Worm (Caenorhabditis elegans) whole organism, L1 larva: ENCODE measurements around the gene T09A5.15.

Experiments used
- aly-2 ChIP-seq: fragments of 150-350 bp; optimal IDR thresholded peaks from 2 replicates; lab custom pipeline; 2014; ENCODE audit warnings: missing biosample characterization, missing genetic modification characterization
- ama-1 ChIP-seq: fragments of 150-350 bp; optimal IDR thresholded peaks from 2 replicates; lab custom pipeline; 2014
- ceh-88 ChIP-seq: fragments of 200-800 bp; sonication (Bioruptor generic); IDR thresholded peaks from 2 replicates; pipeline ENCODE4 v1.3.6; 2022; ENCODE audit warnings: missing genetic modification characterization, missing compliant biosample characterization
- efl-3 ChIP-seq: fragments of 200-800 bp; sonication (Bioruptor generic); optimal IDR thresholded peaks from 2 replicates; lab custom pipeline; 2018; ENCODE audit warnings: mild to moderate bottlenecking, missing genetic modification characterization, missing compliant biosample characterization
- elt-3 ChIP-seq, 6 experiments: fragments of 150-350 bp in 1 of 6; sonication (generic microtip); optimal IDR thresholded peaks; 2 replicates each; lab custom pipeline; 2017 to 2018; ENCODE audit warnings: missing biosample characterization in 6 of 6, missing genetic modification characterization in 6 of 6, inconsistent platforms in 1 of 6
- fos-1 ChIP-seq: fragments of 150-350 bp; optimal IDR thresholded peaks from 2 replicates; lab custom pipeline; 2014; ENCODE audit warnings: missing biosample characterization, missing genetic modification characterization
- lsy-2 ChIP-seq, 2 experiments: fragments of 150-350 bp; optimal IDR thresholded peaks; 2 replicates each; lab custom pipeline; 2014; ENCODE audit warnings: missing biosample characterization in 2 of 2, missing genetic modification characterization in 2 of 2
- nhr-12 ChIP-seq: sonication (generic microtip); optimal IDR thresholded peaks from 2 replicates; lab custom pipeline; 2017; ENCODE audit warnings: missing biosample characterization, missing genetic modification characterization
- skn-1 ChIP-seq: fragments of 150-350 bp; optimal IDR thresholded peaks from 2 replicates; lab custom pipeline; 2014; ENCODE audit warnings: missing biosample characterization, missing genetic modification characterization

- no peak for TF ChIP-seq fos-1 (tag; lab: Kevin White, UChicago)
- TF ChIP-seq nhr-12 (tag; lab: Kevin White, UChicago), result no peak
- peak; percentile 2 to 26 for TF ChIP-seq lsy-2 (tag; optimal IDR thresholded peaks at IDR 0.05; lab: Kevin White, UChicago)
- no peak for TF ChIP-seq aly-2 (tag; lab: Kevin White, UChicago)
- TF ChIP-seq efl-3, result no peak
- TF ChIP-seq skn-1 (tag; lab: Kevin White, UChicago), result no peak
- TF ChIP-seq elt-3 (tag; optimal IDR thresholded peaks at IDR 0.05; lab: Kevin White, UChicago), result no peak
- TF ChIP-seq ceh-88, result no peak
- TF ChIP-seq ama-1 (lab: Kevin White, UChicago), result no peak
These were observed 49.8 kb downstream of the T09A5.15 start, which contains the start of gene best-23 for ce11 chrII:7907539-7907997.
